Fruit fly (Drosophila melanogaster) whole organism, wandering third instar larva: ENCODE data around the gene CG32137.

ENCODE experiments used
- OdsH ChIP-seq: fragments of 200-800 bp; sonication (Bioruptor generic); optimal IDR thresholded peaks from 2 replicates; lab custom pipeline; 2016; ENCODE audit warnings: missing biosample characterization, mild to moderate bottlenecking, missing genetic modification characterization
- h ChIP-seq: fragments of 200-800 bp; sonication (Bioruptor generic); optimal IDR thresholded peaks from 3 replicates; lab custom pipeline; 2016; ENCODE audit warnings: missing biosample characterization, mild to moderate bottlenecking, missing genetic modification characterization
- woc ChIP-seq: sonication (Bioruptor generic); optimal IDR thresholded peaks from 2 replicates; lab custom pipeline; 2016; ENCODE audit warnings: missing biosample characterization, mild to moderate bottlenecking, missing genetic modification characterization

- TF ChIP-seq OdsH (GFP tag; lab: Kevin White, UChicago) (no peak), woc (GFP tag; lab: Kevin White, UChicago) (no peak), h (GFP tag; lab: Kevin White, UChicago) (no peak)
Measured at dm6 chr3L:13982516-13982915, 43.5 kb downstream of the CG32137 start.
